Fruit fly (Drosophila melanogaster) whole organism, prepupa: ENCODE measurements around the gene Jwa.

Experiments used
- Blimp-1 ChIP-seq: fragments of 200-800 bp; sonication (Bioruptor generic); optimal IDR thresholded peaks from 3 replicates; lab custom pipeline; 2017; ENCODE audit warnings: missing biosample characterization, missing genetic modification characterization, mild to moderate bottlenecking, moderate library complexity, missing genetic modification reagents
- CG10631 ChIP-seq: fragments of 200-800 bp; sonication (Bioruptor generic); optimal IDR thresholded peaks from 2 replicates; lab custom pipeline; 2016; ENCODE audit warnings: missing biosample characterization, missing genetic modification characterization
- CG10669 ChIP-seq: fragments of 200-800 bp; sonication (Bioruptor generic); optimal IDR thresholded peaks from 3 replicates; lab custom pipeline; 2018; ENCODE audit warnings: missing biosample characterization, mild to moderate bottlenecking, missing genetic modification characterization, moderate library complexity
- CG11294 ChIP-seq: fragments of 200-800 bp; sonication (Bioruptor generic); IDR thresholded peaks from 2 replicates; pipeline ENCODE4 v1.3.6; 2022; ENCODE audit warnings: missing biosample characterization, missing genetic modification characterization
- CG11762 ChIP-seq: fragments of 200-800 bp; sonication (Bioruptor generic); optimal IDR thresholded peaks from 3 replicates; lab custom pipeline; 2016; ENCODE audit warnings: missing biosample characterization, missing genetic modification characterization; ENCODE audit not compliant: insufficient read depth
- CG11902 ChIP-seq: fragments of 200-800 bp; sonication (Bioruptor generic); optimal IDR thresholded peaks from 3 replicates; lab custom pipeline; 2016; ENCODE audit warnings: missing biosample characterization, missing genetic modification characterization
- CG15336 ChIP-seq: fragments of 200-800 bp; sonication (Bioruptor generic); IDR thresholded peaks from 2 replicates; pipeline ENCODE4 v1.3.6; 2022; ENCODE audit warnings: missing biosample characterization, missing genetic modification characterization
- CG1621 ChIP-seq: fragments of 200-800 bp; sonication (Bioruptor generic); optimal IDR thresholded peaks from 3 replicates; lab custom pipeline; 2018; ENCODE audit warnings: missing biosample characterization, mild to moderate bottlenecking, missing genetic modification characterization
- CG16779 ChIP-seq: fragments of 200-800 bp; sonication (Bioruptor generic); optimal IDR thresholded peaks from 3 replicates; lab custom pipeline; 2017; ENCODE audit warnings: missing biosample characterization, mild to moderate bottlenecking, missing genetic modification characterization
- CG3032 ChIP-seq: fragments of 200-800 bp; optimal IDR thresholded peaks from 2 replicates; lab custom pipeline; 2019; ENCODE audit warnings: missing biosample characterization, mild to moderate bottlenecking, missing genetic modification characterization, moderate library complexity
- CG31627 ChIP-seq: fragments of 200-800 bp; sonication (Bioruptor generic); optimal IDR thresholded peaks from 3 replicates; lab custom pipeline; 2016; ENCODE audit warnings: missing biosample characterization, missing genetic modification characterization
- CG32006 ChIP-seq: fragments of 200-800 bp; sonication (Bioruptor generic); optimal IDR thresholded peaks from 3 replicates; lab custom pipeline; 2017; ENCODE audit warnings: missing biosample characterization, mild to moderate bottlenecking, missing genetic modification characterization
- CG3919 ChIP-seq: fragments of 200-800 bp; sonication (Bioruptor generic); optimal IDR thresholded peaks from 3 replicates; lab custom pipeline; 2016; ENCODE audit warnings: missing biosample characterization, missing genetic modification characterization
- CG4318 ChIP-seq: fragments of 200-800 bp; sonication (Bioruptor generic); optimal IDR thresholded peaks from 3 replicates; lab custom pipeline; 2017; ENCODE audit warnings: missing biosample characterization, mild to moderate bottlenecking, missing genetic modification characterization
- CG6163 ChIP-seq: fragments of 200-800 bp; sonication (Bioruptor generic); IDR thresholded peaks from 3 replicates; pipeline ENCODE4 v1.3.6; 2022; ENCODE audit warnings: missing biosample characterization, missing genetic modification characterization
- CG6276 ChIP-seq: fragments of 200-800 bp; sonication (Bioruptor generic); optimal IDR thresholded peaks from 2 replicates; lab custom pipeline; 2017; ENCODE audit warnings: missing biosample characterization, mild to moderate bottlenecking, missing genetic modification characterization
- CG6792 ChIP-seq: fragments of 200-800 bp; sonication (Bioruptor generic); optimal IDR thresholded peaks from 3 replicates; lab custom pipeline; 2016; ENCODE audit warnings: missing biosample characterization, missing genetic modification characterization
- CG6808 ChIP-seq: fragments of 200-800 bp; sonication (Bioruptor generic); optimal IDR thresholded peaks from 3 replicates; lab custom pipeline; 2017; ENCODE audit warnings: missing biosample characterization, missing genetic modification characterization, mild to moderate bottlenecking, moderate library complexity, missing genetic modification reagents
- CG7368 ChIP-seq: fragments of 200-800 bp; sonication (Bioruptor generic); optimal IDR thresholded peaks from 3 replicates; lab custom pipeline; 2016; ENCODE audit warnings: missing biosample characterization, missing genetic modification characterization
- CG8119 ChIP-seq: fragments of 200-800 bp; sonication (Bioruptor generic); IDR thresholded peaks from 3 replicates; pipeline ENCODE4 v1.3.6; 2022; ENCODE audit warnings: missing biosample characterization, missing genetic modification characterization
- CG8319 ChIP-seq: fragments of 200-800 bp; sonication (Bioruptor generic); optimal IDR thresholded peaks from 3 replicates; lab custom pipeline; 2016; ENCODE audit warnings: missing biosample characterization, missing genetic modification characterization
- CG8632 ChIP-seq: fragments of 200-800 bp; sonication (Bioruptor generic); optimal IDR thresholded peaks from 3 replicates; lab custom pipeline; 2016; ENCODE audit warnings: missing biosample characterization, missing genetic modification characterization
- Eip75B ChIP-seq: fragments of 200-800 bp; sonication (Bioruptor generic); optimal IDR thresholded peaks from 3 replicates; lab custom pipeline; 2016; ENCODE audit warnings: missing biosample characterization, missing genetic modification characterization
- Eip78C ChIP-seq: fragments of 200-800 bp; sonication (Bioruptor generic); peaks from one replicate; lab custom pipeline; 2016; ENCODE audit warnings: missing biosample characterization, missing genetic modification characterization
- Eip93F ChIP-seq: fragments of 200-800 bp; sonication (Bioruptor generic); optimal IDR thresholded peaks from 2 replicates; lab custom pipeline; 2016; ENCODE audit warnings: missing biosample characterization, mild to moderate bottlenecking, missing genetic modification characterization
- Ets21C ChIP-seq: fragments of 200-800 bp; sonication (Bioruptor generic); optimal IDR thresholded peaks from 3 replicates; lab custom pipeline; 2016; ENCODE audit warnings: missing biosample characterization, missing genetic modification characterization
- Ets96B ChIP-seq: fragments of 200-800 bp; optimal IDR thresholded peaks from 2 replicates; lab custom pipeline; 2019; ENCODE audit warnings: missing biosample characterization, mild to moderate bottlenecking, missing genetic modification characterization, moderate library complexity
- Gug ChIP-seq: fragments of 200-800 bp; sonication (Bioruptor generic); IDR thresholded peaks from 2 replicates; pipeline ENCODE4 v1.3.6; 2022; ENCODE audit warnings: missing biosample characterization, missing genetic modification characterization
- Hr39 ChIP-seq: fragments of 200-800 bp; sonication (Bioruptor generic); optimal IDR thresholded peaks from 2 replicates; lab custom pipeline; 2016; ENCODE audit warnings: missing biosample characterization, missing genetic modification characterization
- Hr4 ChIP-seq: fragments of 200-800 bp; sonication (Bioruptor generic); optimal IDR thresholded peaks from 3 replicates; lab custom pipeline; 2016; ENCODE audit warnings: missing biosample characterization, missing genetic modification characterization
- Lpt ChIP-seq: fragments of 200-800 bp; sonication (Bioruptor generic); optimal IDR thresholded peaks from 3 replicates; lab custom pipeline; 2016; ENCODE audit warnings: missing biosample characterization, missing genetic modification characterization
- Met ChIP-seq: fragments of 200-800 bp; sonication (Bioruptor generic); optimal IDR thresholded peaks from 3 replicates; lab custom pipeline; 2016; ENCODE audit warnings: missing biosample characterization, missing genetic modification characterization
- OdsH ChIP-seq: fragments of 200-800 bp; sonication (Bioruptor generic); optimal IDR thresholded peaks from 3 replicates; lab custom pipeline; 2016; ENCODE audit warnings: missing biosample characterization, missing genetic modification characterization
- Smox ChIP-seq: fragments of 200-800 bp; sonication (Bioruptor generic); optimal IDR thresholded peaks from 3 replicates; lab custom pipeline; 2016; ENCODE audit warnings: missing biosample characterization, missing genetic modification characterization
- achi ChIP-seq: fragments of 200-800 bp; sonication (Bioruptor generic); optimal IDR thresholded peaks from 3 replicates; lab custom pipeline; 2016; ENCODE audit warnings: missing biosample characterization, missing genetic modification characterization
- acj6 ChIP-seq: fragments of 200-800 bp; sonication (Bioruptor generic); optimal IDR thresholded peaks from 3 replicates; lab custom pipeline; 2016; ENCODE audit warnings: missing biosample characterization, missing genetic modification characterization
- cyc ChIP-seq: fragments of 200-800 bp; sonication (Bioruptor generic); optimal IDR thresholded peaks from 3 replicates; lab custom pipeline; 2016; ENCODE audit warnings: missing biosample characterization, missing genetic modification characterization
- dac ChIP-seq: fragments of 200-800 bp; sonication (Bioruptor generic); optimal IDR thresholded peaks from 2 replicates; lab custom pipeline; 2017; ENCODE audit warnings: missing biosample characterization, mild to moderate bottlenecking, missing genetic modification characterization
- dsx ChIP-seq: fragments of 200-800 bp; optimal IDR thresholded peaks from 3 replicates; lab custom pipeline; 2019; ENCODE audit warnings: missing biosample characterization, mild to moderate bottlenecking, missing genetic modification characterization, moderate library complexity; ENCODE audit not compliant: poor library complexity, severe bottlenecking
- fd59A ChIP-seq: fragments of 200-800 bp; sonication (Bioruptor generic); optimal IDR thresholded peaks from 2 replicates; lab custom pipeline; 2017; ENCODE audit warnings: missing biosample characterization, mild to moderate bottlenecking, missing genetic modification characterization, missing genetic modification reagents
- fd85E ChIP-seq: fragments of 200-800 bp; sonication (Bioruptor generic); optimal IDR thresholded peaks from 3 replicates; lab custom pipeline; 2016; ENCODE audit warnings: missing biosample characterization, missing genetic modification characterization
- fkh ChIP-seq: fragments of 200-800 bp; sonication (Bioruptor generic); optimal IDR thresholded peaks from 3 replicates; lab custom pipeline; 2017; ENCODE audit warnings: missing biosample characterization, mild to moderate bottlenecking, missing genetic modification characterization, moderate library complexity
- lz ChIP-seq: fragments of 200-800 bp; sonication (Bioruptor generic); optimal IDR thresholded peaks from 3 replicates; lab custom pipeline; 2016; ENCODE audit warnings: missing biosample characterization, missing genetic modification characterization
- net ChIP-seq: fragments of 200-800 bp; sonication (Bioruptor generic); optimal IDR thresholded peaks from 3 replicates; lab custom pipeline; 2016; ENCODE audit warnings: missing biosample characterization, missing genetic modification characterization
- pdm3 ChIP-seq: fragments of 200-800 bp; sonication (Bioruptor generic); optimal IDR thresholded peaks from 3 replicates; lab custom pipeline; 2016; ENCODE audit warnings: missing biosample characterization, missing genetic modification characterization
- salr ChIP-seq, 2 experiments: fragments of 200-800 bp; sonication (Bioruptor generic); optimal IDR thresholded peaks; 3 replicates each; lab custom pipeline; 2016 to 2018; ENCODE audit warnings: missing biosample characterization in 2 of 2, missing genetic modification characterization in 2 of 2, mild to moderate bottlenecking in 1 of 2
- spab ChIP-seq: fragments of 200-800 bp; sonication (Bioruptor generic); optimal IDR thresholded peaks from 2 replicates; lab custom pipeline; 2017; ENCODE audit warnings: missing biosample characterization, mild to moderate bottlenecking, missing genetic modification characterization, missing genetic modification reagents
- ss ChIP-seq, 2 experiments: fragments of 200-800 bp; sonication (Bioruptor generic); optimal IDR thresholded peaks; 2 replicates in 1 of 2; 3 replicates in 1 of 2; lab custom pipeline; 2017 to 2018; ENCODE audit warnings: mild to moderate bottlenecking in 2 of 2, missing biosample characterization in 2 of 2, missing genetic modification characterization in 2 of 2, moderate library complexity in 1 of 2
- svp ChIP-seq: fragments of 200-800 bp; sonication (Bioruptor generic); peaks from one replicate; lab custom pipeline; 2016; ENCODE audit warnings: missing biosample characterization, missing genetic modification characterization
- vri ChIP-seq: fragments of 200-800 bp; sonication (Bioruptor generic); optimal IDR thresholded peaks from 3 replicates; lab custom pipeline; 2016; ENCODE audit warnings: missing biosample characterization, mild to moderate bottlenecking, missing genetic modification characterization

The Jwa gene

dm6 chr2L:18727986-18728385, 22.5 kb upstream of the Jwa start:
- TF ChIP-seq CG7368 (no peak), Hr4 (GFP tag; lab: Kevin White, UChicago) (peak; percentile 25), CG10631 (GFP tag; lab: Kevin White, UChicago) (no peak), acj6 (no peak), CG6792 (GFP tag; lab: Kevin White, UChicago) (no peak)

- peak; percentile 59 for TF ChIP-seq dac (GFP tag; lab: Kevin White, UChicago)
- no peak for TF ChIP-seq spab (GFP tag; lab: Kevin White, UChicago)
- peak; percentile 20 for TF ChIP-seq pdm3 (GFP tag; lab: Kevin White, UChicago)
- TF ChIP-seq salr (GFP tag; optimal IDR thresholded peaks at IDR 0.05; lab: Kevin White, UChicago): peak in 1 of 2 experiments; percentile 22
- peak; percentile 0 for TF ChIP-seq acj6
- no peak for TF ChIP-seq net (GFP tag; lab: Kevin White, UChicago)
- TF ChIP-seq Gug (GFP tag; lab: Robert Waterston, UW): peak; percentile 61
- no peak for TF ChIP-seq CG10669 (GFP tag; lab: Kevin White, UChicago)
- TF ChIP-seq CG16779 (tag; lab: Kevin White, UChicago): peak; percentile 19
- no peak for TF ChIP-seq Met (GFP tag; lab: Kevin White, UChicago)
- peak; percentile 16; the same call in 1 of the 2 replicates for TF ChIP-seq CG11294 (GFP tag; lab: Robert Waterston, UW)
- TF ChIP-seq Smox (GFP tag; lab: Kevin White, UChicago): no peak
- no peak for TF ChIP-seq vri
- no peak for TF ChIP-seq CG1621 (tag; lab: Kevin White, UChicago)
- no peak for TF ChIP-seq svp
- TF ChIP-seq CG10631 (GFP tag; lab: Kevin White, UChicago): no peak
- peak; percentile 87 for TF ChIP-seq Hr4 (GFP tag; lab: Kevin White, UChicago)
- no peak for TF ChIP-seq Blimp-1 (GFP tag; lab: Kevin White, UChicago)
- TF ChIP-seq CG6792 (GFP tag; lab: Kevin White, UChicago): no peak
- TF ChIP-seq fd85E (GFP tag; lab: Kevin White, UChicago): no peak
- TF ChIP-seq Eip75B (GFP tag; lab: Kevin White, UChicago): no peak
- peak; percentile 17 for TF ChIP-seq OdsH (GFP tag; lab: Kevin White, UChicago)
- TF ChIP-seq CG32006 (GFP tag; lab: Kevin White, UChicago): peak; percentile 70
- peak; percentile 74 for TF ChIP-seq CG8119 (GFP tag; lab: Robert Waterston, UW)
- no peak for TF ChIP-seq Hr39
- peak; percentile 79 for TF ChIP-seq Eip78C (GFP tag; lab: Kevin White, UChicago)
- TF ChIP-seq CG11762 (GFP tag; lab: Kevin White, UChicago): no peak
- TF ChIP-seq Lpt: no peak
- TF ChIP-seq fkh: no peak
- no peak for TF ChIP-seq lz (GFP tag; lab: Kevin White, UChicago)
- TF ChIP-seq Eip93F (GFP tag; lab: Kevin White, UChicago): no peak
- peak; percentile 22 for TF ChIP-seq CG3919 (GFP tag; lab: Kevin White, UChicago)
- peak; percentile 74 for TF ChIP-seq CG15336
- peak; percentile 76 for TF ChIP-seq CG6163 (GFP tag; lab: Robert Waterston, UW)
- TF ChIP-seq cyc: no peak
- peak; percentile 61 for TF ChIP-seq CG4318
- TF ChIP-seq CG31627: no peak
- no peak for TF ChIP-seq Ets21C (GFP tag; lab: Kevin White, UChicago)
- no peak for TF ChIP-seq fd59A (GFP tag; lab: Kevin White, UChicago)
- TF ChIP-seq CG11902 (GFP tag; lab: Kevin White, UChicago): no peak
- no peak for TF ChIP-seq CG8319 (GFP tag; lab: Kevin White, UChicago)
- no peak for TF ChIP-seq CG8632 (GFP tag; lab: Kevin White, UChicago)
- TF ChIP-seq achi (GFP tag; lab: Kevin White, UChicago): peak; percentile 34
- TF ChIP-seq dsx (GFP tag; lab: Kevin White, UChicago): no peak
- no peak for TF ChIP-seq CG3032 (tag; lab: Kevin White, UChicago)
- TF ChIP-seq CG6808 (GFP tag; lab: Kevin White, UChicago): no peak
- TF ChIP-seq ss (GFP tag; optimal IDR thresholded peaks at IDR 0.05; lab: Kevin White, UChicago): no peak
- TF ChIP-seq Ets96B (tag; lab: Kevin White, UChicago): peak; percentile 10
- TF ChIP-seq CG6276 (GFP tag; lab: Kevin White, UChicago): peak; percentile 50
These were observed 19.3 kb upstream of the Jwa start for dm6 chr2L:18724842-18725241.
